Fruit fly (Drosophila melanogaster) whole organism, pupa: Measurements from ENCODE around the gene Qsox2.

Experiments used
- CG15710 ChIP-seq: fragments of 200-800 bp; sonication (Bioruptor generic); optimal IDR thresholded peaks from 2 replicates; lab custom pipeline; 2018; ENCODE audit warnings: missing biosample characterization, mild to moderate bottlenecking, missing genetic modification characterization, moderate library complexity
- CG34367 ChIP-seq: fragments of 200-800 bp; sonication (Bioruptor generic); optimal IDR thresholded peaks from 2 replicates; lab custom pipeline; 2018; ENCODE audit warnings: missing biosample characterization, mild to moderate bottlenecking, missing genetic modification characterization

- TF ChIP-seq CG15710 = no peak
- TF ChIP-seq CG34367 (tag; lab: Kevin White, UChicago) = no peak
Observed at dm6 chr3R:21906867-21907266, 6.7 kb upstream of the Qsox2 start.
